Worm (Caenorhabditis elegans): ENCODE measurements around the gene F31D5.1.

DNA sequence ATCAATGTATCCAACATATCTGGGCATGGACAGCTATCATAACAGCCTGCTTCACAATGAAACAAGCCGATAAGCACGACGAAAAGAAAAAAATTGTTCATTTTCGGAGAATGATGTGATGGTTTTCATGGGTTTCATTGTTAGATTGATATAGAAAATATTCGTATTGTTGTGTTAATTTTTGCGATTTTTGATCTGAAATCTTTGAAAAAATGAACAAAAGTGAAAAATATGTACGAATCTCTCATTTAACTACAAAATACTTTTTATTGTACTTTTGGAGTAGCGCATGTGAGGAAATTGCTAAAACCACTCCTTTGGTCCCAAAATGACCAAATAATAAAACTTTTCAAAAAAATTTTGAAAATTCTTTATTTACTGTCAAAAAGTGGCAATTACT is 48.7 kb upstream of the F31D5.1 start, which contains the start of gene R03H10.5:
- TF ChIP-seq ama-1 (optimal IDR thresholded peaks at IDR 0.05) (no peak), flt-1 (GFP tag; IDR thresholded peaks at IDR 0.05) (no peak), tra-4 (tag; optimal IDR thresholded peaks at IDR 0.05) (no peak), hnd-1 (tag; optimal IDR thresholded peaks at IDR 0.05) (no peak), hmbx-1 (tag; optimal IDR thresholded peaks at IDR 0.05) (no peak), scrt-1 (GFP tag; IDR thresholded peaks at IDR 0.05) (no peak)
